Worm (Caenorhabditis elegans): ENCODE results near the gene clec-27.
A peak's percentile ranks its signal among the peaks of the same experiment; 100 is the strongest.

The clec-27 gene

DNA sequence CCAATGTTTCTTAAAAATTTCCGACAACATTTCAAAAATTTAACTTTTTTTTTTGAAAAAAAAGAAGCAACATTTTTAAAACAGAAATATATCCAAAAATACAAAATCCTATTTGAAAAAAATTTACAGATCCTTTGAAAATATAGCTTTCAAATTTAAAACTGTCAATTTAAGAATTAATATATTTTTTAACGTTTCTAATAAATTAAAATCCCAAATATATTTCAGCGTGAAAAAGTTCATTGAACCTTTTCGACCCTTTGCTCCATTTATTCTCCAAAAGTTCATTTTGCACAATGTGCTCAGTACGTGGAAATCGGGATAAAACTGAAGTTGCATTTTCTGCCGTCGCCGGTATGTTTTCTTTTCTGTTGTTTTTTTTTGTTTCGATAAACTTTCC lies 21.6 kb upstream of the clec-27 start, which contains the start of gene phy-3:
Gene phy-3 (plus strand): TSS at position 301 of the 400 bp plus-strand sequence.
- TF ChIP-seq egl-13 (tag; optimal IDR thresholded peaks at IDR 0.05) (no peak), vab-15 (tag; optimal IDR thresholded peaks at IDR 0.05) (no peak), nhr-77 (tag; optimal IDR thresholded peaks at IDR 0.05) (no peak), mdl-1 (tag; optimal IDR thresholded peaks at IDR 0.05) (no peak), dsc-1 (tag; optimal IDR thresholded peaks at IDR 0.05) (no peak), hlh-4 (tag; optimal IDR thresholded peaks at IDR 0.05) (no peak), unc-30 (tag; optimal IDR thresholded peaks at IDR 0.05) (no peak), ztf-11 (tag; optimal IDR thresholded peaks at IDR 0.05) (no peak), xbp-1 (tag; optimal IDR thresholded peaks at IDR 0.05) (no peak), F16B12.6 (tag; optimal IDR thresholded peaks at IDR 0.05) (no peak), fkh-10 (GFP tag; optimal IDR thresholded peaks at IDR 0.05) (no peak), lir-3 (tag; optimal IDR thresholded peaks at IDR 0.05; ENCODE audit: poor library complexity) (no peak), fkh-8 (tag; optimal IDR thresholded peaks at IDR 0.05) (no peak), lin-14 (GFP tag; optimal IDR thresholded peaks at IDR 0.05) (no peak), efl-1 (optimal IDR thresholded peaks at IDR 0.05) (no peak), efl-1 (GFP tag; optimal IDR thresholded peaks at IDR 0.05 in 1 of 2) (no peak), nhr-85 (tag) (no peak), snu-23 (GFP tag; optimal IDR thresholded peaks at IDR 0.05) (no peak)

- no peak for TF ChIP-seq lsy-2 (tag; optimal IDR thresholded peaks at IDR 0.05)
- TF ChIP-seq nhr-76 (tag; optimal IDR thresholded peaks at IDR 0.05), result no peak
- no peak for TF ChIP-seq unc-98 (GFP tag; IDR thresholded peaks at IDR 0.05)
- TF ChIP-seq tlp-1 (tag; optimal IDR thresholded peaks at IDR 0.05), result no peak
- TF ChIP-seq snpc-4 (tag; optimal IDR thresholded peaks at IDR 0.05), result no peak
- TF ChIP-seq sup-37 (GFP tag; optimal IDR thresholded peaks at IDR 0.05), result no peak
These were observed 20.8 kb upstream of the clec-27 start for ce11 chrV:16833672-16834071.

DNA sequence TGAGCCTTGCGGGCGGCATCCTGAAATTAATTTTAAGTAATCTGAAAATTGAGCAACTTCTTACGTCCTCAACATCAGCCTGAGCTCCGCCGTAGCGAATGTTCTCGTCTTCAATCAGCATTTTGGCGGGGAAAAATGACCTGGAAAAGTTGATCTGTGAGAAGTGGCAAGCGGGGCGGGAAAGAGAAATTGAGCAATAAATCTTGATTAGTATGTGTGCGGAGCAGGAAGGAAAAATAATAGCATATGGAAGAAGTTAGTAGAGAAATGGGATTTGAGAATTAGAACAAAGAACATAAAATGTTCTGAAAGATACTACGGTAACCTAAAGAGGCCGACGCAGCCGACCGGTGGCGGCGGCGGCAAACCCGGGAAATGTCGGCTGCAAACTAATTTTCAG lies 19.4 kb upstream of the clec-27 start, which contains the start of gene tni-3:
Gene tni-3 (minus strand): TSS at position 140 of the 400 bp plus-strand sequence.
- TF ChIP-seq fos-1 (tag; optimal IDR thresholded peaks at IDR 0.05) (no peak), vab-15 (tag; optimal IDR thresholded peaks at IDR 0.05) (no peak), isw-1 (GFP tag; IDR thresholded peaks at IDR 0.05) (no peak), hpl-2 (GFP tag; optimal IDR thresholded peaks at IDR 0.05) (no peak), nhr-11 (tag; optimal IDR thresholded peaks at IDR 0.05) (no peak), fkh-4 (tag; optimal IDR thresholded peaks at IDR 0.05; ENCODE audit: borderline replicate concordance) (peak; percentile 59), dsc-1 (tag; optimal IDR thresholded peaks at IDR 0.05) (peak; percentile 87), xbp-1 (tag; optimal IDR thresholded peaks at IDR 0.05) (no peak)

DNA sequence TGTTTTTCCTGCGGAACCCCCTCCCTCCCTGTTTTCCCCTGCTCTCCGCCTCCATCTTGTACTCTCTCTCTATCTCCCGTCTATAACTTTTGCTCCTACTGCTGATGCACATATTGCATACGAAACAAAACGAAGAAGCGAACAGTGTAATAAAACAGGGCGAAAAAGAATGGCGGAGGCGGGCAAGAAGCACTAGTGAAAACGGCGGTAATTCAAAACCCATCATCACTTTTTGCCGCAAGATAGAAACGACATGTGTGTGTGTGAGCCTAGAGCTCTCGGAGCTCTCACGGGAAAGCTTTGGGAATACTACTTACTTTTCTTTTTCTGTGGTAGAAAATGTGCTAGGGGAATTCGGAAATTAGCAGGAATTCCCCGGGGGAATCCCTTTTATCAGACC lies 18.3 kb upstream of the clec-27 start:
- TF ChIP-seq ceh-82 (tag; optimal IDR thresholded peaks at IDR 0.05), result no peak
- no peak for TF ChIP-seq vab-15 (tag; optimal IDR thresholded peaks at IDR 0.05)
- no peak for TF ChIP-seq lir-3 (tag; optimal IDR thresholded peaks at IDR 0.05; ENCODE audit: poor library complexity)
- TF ChIP-seq hlh-4 (tag; optimal IDR thresholded peaks at IDR 0.05), result no peak
- TF ChIP-seq Y116A8C.19 (tag; optimal IDR thresholded peaks at IDR 0.05; ENCODE audit: borderline replicate concordance), result no peak
- TF ChIP-seq efl-1 (optimal IDR thresholded peaks at IDR 0.05), result no peak
- no peak for TF ChIP-seq efl-1 (GFP tag; optimal IDR thresholded peaks at IDR 0.05 in 1 of 2)
- TF ChIP-seq elt-3 (tag; optimal IDR thresholded peaks at IDR 0.05), result no peak
- no peak for TF ChIP-seq lin-39 (tag; optimal IDR thresholded peaks at IDR 0.05)
- TF ChIP-seq fkh-10 (GFP tag; optimal IDR thresholded peaks at IDR 0.05), result no peak
- TF ChIP-seq nhr-90 (tag; optimal IDR thresholded peaks at IDR 0.05; ENCODE audit: poor library complexity), result no peak
- TF ChIP-seq mef-2 (tag; optimal IDR thresholded peaks at IDR 0.05), result no peak
- TF ChIP-seq mdl-1 (tag; optimal IDR thresholded peaks at IDR 0.05), result no peak
- no peak for TF ChIP-seq nhr-237 (tag; optimal IDR thresholded peaks at IDR 0.05)
- TF ChIP-seq pag-3 (tag; optimal IDR thresholded peaks at IDR 0.05; ENCODE audit: borderline replicate concordance, insufficient read depth), result no peak
- no peak for TF ChIP-seq nhr-77 (tag; optimal IDR thresholded peaks at IDR 0.05)
- TF ChIP-seq efl-3 (GFP tag; optimal IDR thresholded peaks at IDR 0.05), result no peak
- no peak for TF ChIP-seq ceh-8 (GFP tag; optimal IDR thresholded peaks at IDR 0.05)
